Fruit fly (Drosophila melanogaster) whole organism, embryonic: ENCODE measurements around the gene CG16903.

Experiments used
- C15 ChIP-seq: fragments of 200-800 bp; sonication (Bioruptor generic); IDR thresholded peaks from 3 replicates; pipeline ENCODE4 v1.3.6; 2022; ENCODE audit warnings: missing biosample characterization, missing genetic modification characterization
- CG10209 ChIP-seq: fragments of 200-800 bp; sonication (Bioruptor generic); optimal IDR thresholded peaks from 3 replicates; lab custom pipeline; 2017; ENCODE audit warnings: missing biosample characterization, mild to moderate bottlenecking, missing genetic modification characterization, missing genetic modification reagents
- CG10431 ChIP-seq: fragments of 200-800 bp; sonication (Bioruptor generic); optimal IDR thresholded peaks from 3 replicates; lab custom pipeline; 2018; ENCODE audit warnings: missing biosample characterization, mild to moderate bottlenecking, missing genetic modification characterization
- CG12299 ChIP-seq: fragments of 200-800 bp; sonication (Bioruptor generic); optimal IDR thresholded peaks from 2 replicates; lab custom pipeline; 2018; ENCODE audit warnings: missing biosample characterization, mild to moderate bottlenecking, missing genetic modification characterization
- CG13424 ChIP-seq: fragments of 200-800 bp; sonication (Bioruptor generic); optimal IDR thresholded peaks from 2 replicates; lab custom pipeline; 2019; ENCODE audit warnings: missing biosample characterization, mild to moderate bottlenecking, missing genetic modification characterization, moderate library complexity
- CG14965 ChIP-seq: fragments of 200-800 bp; sonication (Bioruptor generic); optimal IDR thresholded peaks from 2 replicates; lab custom pipeline; 2016; ENCODE audit warnings: missing biosample characterization, missing genetic modification characterization, borderline replicate concordance
- CG16779 ChIP-seq: fragments of 200-800 bp; sonication (Bioruptor generic); IDR thresholded peaks from 2 replicates; pipeline ENCODE4 v1.3.6; 2022; ENCODE audit warnings: missing biosample characterization, missing genetic modification characterization
- CG17829 ChIP-seq: fragments of 200-800 bp; optimal IDR thresholded peaks from 2 replicates; lab custom pipeline; 2019; ENCODE audit warnings: missing biosample characterization, mild to moderate bottlenecking, missing genetic modification characterization, moderate library complexity
- CG18011 ChIP-seq: fragments of 200-800 bp; sonication (Bioruptor generic); optimal IDR thresholded peaks from 2 replicates; lab custom pipeline; 2017; ENCODE audit warnings: missing biosample characterization, missing genetic modification characterization, mild to moderate bottlenecking, moderate library complexity, missing genotype
- CG18764 ChIP-seq: fragments of 200-800 bp; sonication (Bioruptor generic); optimal IDR thresholded peaks from 3 replicates; lab custom pipeline; 2016; ENCODE audit warnings: missing biosample characterization, missing genetic modification characterization
- CG2712 ChIP-seq: fragments of 200-800 bp; optimal IDR thresholded peaks from 3 replicates; lab custom pipeline; 2019; ENCODE audit warnings: missing biosample characterization, mild to moderate bottlenecking, missing genetic modification characterization, moderate library complexity
- CG32772 ChIP-seq: fragments of 200-800 bp; sonication (Bioruptor generic); IDR thresholded peaks from 2 replicates; pipeline ENCODE4 v1.3.6; 2022; ENCODE audit warnings: missing biosample characterization, missing genetic modification characterization
- CG33557 ChIP-seq: fragments of 200-800 bp; sonication (Bioruptor generic); optimal IDR thresholded peaks from 2 replicates; lab custom pipeline; 2019; ENCODE audit warnings: missing biosample characterization, mild to moderate bottlenecking, missing genetic modification characterization, moderate library complexity
- CG4730 ChIP-seq: fragments of 200-800 bp; sonication (Bioruptor generic); IDR thresholded peaks from 2 replicates; pipeline ENCODE4 v1.3.6; 2022; ENCODE audit warnings: missing biosample characterization, missing genetic modification characterization
- CG5245 ChIP-seq: fragments of 200-800 bp; sonication (Bioruptor generic); optimal IDR thresholded peaks from 3 replicates; lab custom pipeline; 2016; ENCODE audit warnings: missing biosample characterization, missing genetic modification characterization
- CG6765 ChIP-seq: fragments of 200-800 bp; sonication (Bioruptor generic); optimal IDR thresholded peaks from 3 replicates; lab custom pipeline; 2017; ENCODE audit warnings: missing biosample characterization, mild to moderate bottlenecking, missing genetic modification characterization
- CG7928 ChIP-seq: fragments of 200-800 bp; sonication (Bioruptor generic); optimal IDR thresholded peaks from 2 replicates; lab custom pipeline; 2017; ENCODE audit warnings: missing biosample characterization, mild to moderate bottlenecking, missing genetic modification characterization
- CG8290 ChIP-seq, 3 experiments: fragments of 200-800 bp; sonication (Bioruptor generic); optimal IDR thresholded peaks; 2 replicates each; lab custom pipeline; 2016 to 2019; ENCODE audit warnings: missing biosample characterization in 3 of 3, missing genetic modification characterization in 3 of 3, mild to moderate bottlenecking in 2 of 3, moderate library complexity in 1 of 3
- CG9215 ChIP-seq: fragments of 200-800 bp; sonication (Bioruptor generic); IDR thresholded peaks from 2 replicates; pipeline ENCODE4 v1.3.6; 2022; ENCODE audit warnings: missing biosample characterization, missing genetic modification characterization
- CG9932 ChIP-seq: fragments of 200-800 bp; sonication (Bioruptor generic); IDR thresholded peaks from 2 replicates; pipeline ENCODE4 v1.3.6; 2022; ENCODE audit warnings: missing biosample characterization, missing genetic modification characterization
- Dek ChIP-seq: fragments of 200-800 bp; sonication (Bioruptor generic); optimal IDR thresholded peaks from 3 replicates; lab custom pipeline; 2019; ENCODE audit warnings: missing biosample characterization, mild to moderate bottlenecking, missing genetic modification characterization, moderate library complexity
- Dp ChIP-seq: fragments of 200-800 bp; sonication (Bioruptor generic); optimal IDR thresholded peaks from 2 replicates; lab custom pipeline; 2018; ENCODE audit warnings: missing biosample characterization, mild to moderate bottlenecking, missing genetic modification characterization, moderate library complexity
- HHEX ChIP-seq: fragments of 200-800 bp; sonication (Bioruptor generic); optimal IDR thresholded peaks from 3 replicates; lab custom pipeline; 2017; ENCODE audit warnings: missing biosample characterization, mild to moderate bottlenecking, missing genetic modification characterization, missing genetic modification reagents
- HLH3B ChIP-seq: fragments of 200-800 bp; sonication (Bioruptor generic); IDR thresholded peaks from 2 replicates; pipeline ENCODE4 v1.3.6; 2022; ENCODE audit warnings: missing biosample characterization, missing genetic modification characterization
- Meics ChIP-seq: fragments of 200-800 bp; sonication (Bioruptor generic); optimal IDR thresholded peaks from 2 replicates; lab custom pipeline; 2017; ENCODE audit warnings: missing biosample characterization, mild to moderate bottlenecking, missing genetic modification characterization
- Mes4 ChIP-seq: fragments of 200-800 bp; sonication (Bioruptor generic); optimal IDR thresholded peaks from 2 replicates; lab custom pipeline; 2016; ENCODE audit warnings: missing biosample characterization, missing genetic modification characterization
- Mrtf ChIP-seq: fragments of 200-800 bp; sonication (Bioruptor generic); IDR thresholded peaks from 3 replicates; pipeline ENCODE4 v1.3.6; 2022; ENCODE audit warnings: missing biosample characterization, missing genetic modification characterization
- Six4 ChIP-seq: fragments of 200-800 bp; sonication (Bioruptor generic); optimal IDR thresholded peaks from 2 replicates; lab custom pipeline; 2016; ENCODE audit warnings: missing biosample characterization, missing genetic modification characterization
- Ssrp ChIP-seq: fragments of 200-800 bp; sonication (Bioruptor generic); optimal IDR thresholded peaks from 2 replicates; lab custom pipeline; 2018; ENCODE audit warnings: missing biosample characterization, mild to moderate bottlenecking, missing genetic modification characterization, moderate library complexity
- Usf ChIP-seq: fragments of 200-800 bp; sonication (Bioruptor generic); optimal IDR thresholded peaks from 2 replicates; lab custom pipeline; 2017; ENCODE audit warnings: missing genotype, missing biosample characterization, missing genetic modification characterization
- Xbp1 ChIP-seq: fragments of 200-800 bp; sonication (Bioruptor generic); optimal IDR thresholded peaks from 3 replicates; lab custom pipeline; 2016; ENCODE audit warnings: missing biosample characterization, mild to moderate bottlenecking, missing genetic modification characterization
- abd-A ChIP-seq: fragments of 200-800 bp; sonication (Bioruptor generic); optimal IDR thresholded peaks from 3 replicates; lab custom pipeline; 2019; ENCODE audit warnings: missing biosample characterization, mild to moderate bottlenecking, missing genetic modification characterization, moderate library complexity
- aop ChIP-seq: fragments of 200-800 bp; sonication (Bioruptor generic); IDR thresholded peaks from 2 replicates; pipeline ENCODE4 v1.3.6; 2022; ENCODE audit warnings: missing biosample characterization, missing genetic modification characterization
- btn ChIP-seq: fragments of 200-800 bp; sonication (Bioruptor generic); optimal IDR thresholded peaks from 2 replicates; lab custom pipeline; 2016; ENCODE audit warnings: missing biosample characterization, missing genetic modification characterization
- cato ChIP-seq: fragments of 200-800 bp; sonication (Bioruptor generic); optimal IDR thresholded peaks from 2 replicates; lab custom pipeline; 2016; ENCODE audit warnings: missing biosample characterization, missing genetic modification characterization, borderline replicate concordance
- chinmo ChIP-seq: fragments of 200-800 bp; sonication (Bioruptor generic); IDR thresholded peaks from 4 replicates; pipeline ENCODE4 v1.3.6; 2022; ENCODE audit warnings: missing biosample characterization, missing genetic modification characterization; ENCODE audit not compliant: partially characterized antibody
- da ChIP-seq: fragments of 200-800 bp; sonication (Bioruptor generic); optimal IDR thresholded peaks from 2 replicates; lab custom pipeline; 2016; ENCODE audit warnings: missing biosample characterization, missing genetic modification characterization
- danr ChIP-seq: fragments of 200-800 bp; sonication (Bioruptor generic); IDR thresholded peaks from 2 replicates; pipeline ENCODE4 v1.3.6; 2022; ENCODE audit warnings: missing biosample characterization, missing genetic modification characterization
- en ChIP-seq: fragments of 200-800 bp; sonication (Bioruptor generic); optimal IDR thresholded peaks from 2 replicates; lab custom pipeline; 2016; ENCODE audit warnings: missing biosample characterization, missing genetic modification characterization
- grau ChIP-seq: fragments of 200-800 bp; optimal IDR thresholded peaks from 3 replicates; lab custom pipeline; 2019; ENCODE audit warnings: missing biosample characterization, mild to moderate bottlenecking, missing genetic modification characterization, moderate library complexity
- hbn ChIP-seq: fragments of 200-800 bp; sonication (Bioruptor generic); IDR thresholded peaks from 2 replicates; pipeline ENCODE4 v1.3.6; 2022; ENCODE audit warnings: missing biosample characterization, missing genetic modification characterization; ENCODE audit not compliant: partially characterized antibody
- lilli ChIP-seq: fragments of 200-800 bp; sonication (Bioruptor generic); optimal IDR thresholded peaks from 3 replicates; lab custom pipeline; 2016; ENCODE audit warnings: missing biosample characterization, missing genetic modification characterization
- nerfin-2 ChIP-seq: fragments of 200-800 bp; sonication (Bioruptor generic); IDR thresholded peaks from 2 replicates; pipeline ENCODE4 v1.3.6; 2022; ENCODE audit warnings: missing biosample characterization, missing genetic modification characterization; ENCODE audit not compliant: partially characterized antibody
- nom ChIP-seq: fragments of 200-800 bp; sonication (Bioruptor generic); optimal IDR thresholded peaks from 2 replicates; lab custom pipeline; 2017; ENCODE audit warnings: missing biosample characterization, missing genetic modification characterization, mild to moderate bottlenecking, moderate library complexity, missing genetic modification reagents
- odd ChIP-seq: fragments of 200-800 bp; sonication (Bioruptor generic); optimal IDR thresholded peaks from 2 replicates; lab custom pipeline; 2017; ENCODE audit warnings: missing biosample characterization, mild to moderate bottlenecking, missing genetic modification characterization
- org-1 ChIP-seq: fragments of 200-800 bp; sonication (Bioruptor generic); optimal IDR thresholded peaks from 2 replicates; lab custom pipeline; 2017; ENCODE audit warnings: missing biosample characterization, missing genetic modification characterization
- sc ChIP-seq, 3 experiments: fragments of >200 bp in 2 of 3; fragments of 200-800 bp in 1 of 3; sonication (Bioruptor generic) in 1 of 3; optimal IDR thresholded peaks; 2 replicates in 2 of 3; 3 replicates in 1 of 3; lab custom pipeline; 2017; ENCODE audit warnings: mild to moderate bottlenecking in 1 of 3, missing biosample characterization in 1 of 3, missing genetic modification characterization in 1 of 3, missing genetic modification reagents in 1 of 3
- sr ChIP-seq: fragments of 200-800 bp; sonication (Bioruptor generic); IDR thresholded peaks from 3 replicates; pipeline ENCODE4 v1.3.6; 2022; ENCODE audit warnings: missing biosample characterization, missing genetic modification characterization
- trh ChIP-seq: fragments of 200-800 bp; sonication (Bioruptor generic); optimal IDR thresholded peaks from 2 replicates; lab custom pipeline; 2016; ENCODE audit warnings: missing biosample characterization, missing genetic modification characterization

CG16903 gene

DNA sequence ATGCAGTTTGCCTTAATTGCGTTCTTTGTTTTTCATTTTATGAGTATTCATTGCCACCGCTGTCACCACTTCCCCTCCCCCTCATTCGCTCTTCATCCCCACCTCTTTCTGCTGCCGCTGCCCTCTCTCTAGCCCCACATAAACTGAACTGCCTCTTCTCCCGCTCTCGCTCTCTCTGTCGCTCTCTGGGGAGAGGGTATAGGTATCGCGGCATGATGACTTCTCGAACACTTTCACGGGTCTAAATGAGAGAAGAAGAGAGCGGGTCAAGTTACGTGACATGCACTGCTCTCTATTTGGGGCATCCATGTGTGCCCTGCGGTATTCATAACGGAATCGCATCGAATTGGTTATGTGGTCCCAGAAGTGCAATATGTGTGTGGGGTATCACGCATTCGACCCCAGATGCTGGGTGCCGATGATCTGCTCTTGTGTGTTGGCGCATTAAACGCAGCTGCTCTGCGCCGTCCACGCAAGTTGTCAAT lies 3.5 kb upstream of the CG16903 start (continued):
- TF ChIP-seq HLH3B (GFP tag; lab: Robert Waterston, UW) (peak; percentile 85), Ssrp (tag; lab: Kevin White, UChicago) (peak; percentile 75), CG10209 (peak; percentile 69), CG8290 (GFP tag; optimal IDR thresholded peaks at IDR 0.05; lab: Kevin White, UChicago) (no peak), CG8290 (tag; optimal IDR thresholded peaks at IDR 0.05; lab: Kevin White, UChicago) (peak; percentile 11 to 96), btn (GFP tag; lab: Kevin White, UChicago) (peak; percentile 83), Six4 (peak; percentile 84), Meics (GFP tag; lab: Kevin White, UChicago) (peak; percentile 68), org-1 (GFP tag; lab: Kevin White, UChicago) (peak; percentile 85), CG17829 (tag; lab: Kevin White, UChicago) (peak; percentile 82), danr (peak; percentile 55; the same call in 1 of the 2 replicates), Dp (GFP tag; lab: Kevin White, UChicago) (no peak), CG9932 (GFP tag; lab: Robert Waterston, UW) (peak; percentile 56), aop (no peak), nom (peak; percentile 83), Mrtf (GFP tag; lab: Robert Waterston, UW) (peak; percentile 80; the same call in 2 of the 3 replicates), CG32772 (peak; percentile 83), CG18764 (GFP tag; lab: Kevin White, UChicago) (peak; percentile 72), nerfin-2 (GFP tag; lab: Robert Waterston, UW) (no peak), odd (GFP tag; lab: Kevin White, UChicago) (peak; percentile 63), Dek (peak; percentile 45), Mes4 (GFP tag; lab: Kevin White, UChicago) (peak; percentile 83), CG16779 (GFP tag; lab: Robert Waterston, UW) (no peak), CG5245 (peak; percentile 67), abd-A (tag; lab: Kevin White, UChicago) (no peak), Usf (GFP tag; lab: Kevin White, UChicago) (peak; percentile 48), C15 (GFP tag; lab: Robert Waterston, UW) (peak; percentile 57; the same call in 1 of the 3 replicates), Xbp1 (GFP tag; lab: Kevin White, UChicago) (peak; percentile 87), CG7928 (peak; percentile 18), en (peak; percentile 62), sc (optimal IDR thresholded peaks at IDR 0.05; lab: Kevin White, UChicago) (no peak), sc (GFP tag; optimal IDR thresholded peaks at IDR 0.05; lab: Kevin White, UChicago) (peak; percentile 57), CG18011 (GFP tag; lab: Kevin White, UChicago) (peak; percentile 50), lilli (GFP tag; lab: Kevin White, UChicago) (peak; percentile 81), CG2712 (tag; lab: Kevin White, UChicago) (peak; percentile 88), CG12299 (peak; percentile 65), HHEX (peak; percentile 73), trh (peak; percentile 25), CG33557 (GFP tag; lab: Kevin White, UChicago) (peak; percentile 63), da (GFP tag; lab: Kevin White, UChicago) (peak; percentile 67), CG9215 (GFP tag; lab: Robert Waterston, UW) (peak; percentile 50; the same call in 1 of the 2 replicates), CG4730 (peak; percentile 81), sr (GFP tag; lab: Robert Waterston, UW) (peak; percentile 68), cato (GFP tag; lab: Kevin White, UChicago) (peak; percentile 25), CG14965 (GFP tag; lab: Kevin White, UChicago) (peak; percentile 64), CG10431 (GFP tag; lab: Kevin White, UChicago) (peak; percentile 29), grau (tag; lab: Kevin White, UChicago) (peak; percentile 74), CG6765 (GFP tag; lab: Kevin White, UChicago) (no peak), CG13424 (tag; lab: Kevin White, UChicago) (peak; percentile 73), chinmo (GFP tag; lab: Robert Waterston, UW) (peak; percentile 71; the same call in 3 of the 4 replicates), hbn (GFP tag; lab: Robert Waterston, UW) (no peak)
